Fruit fly (Drosophila melanogaster) whole organism, wandering third instar larva: Measurements from ENCODE around the gene aay.
A peak's percentile ranks its signal among the peaks of the same experiment; 100 is the strongest.

ENCODE experiments used
- CG32264 ChIP-seq: fragments of 200-800 bp; sonication (Bioruptor generic); optimal IDR thresholded peaks from 2 replicates; lab custom pipeline; 2016; ENCODE audit warnings: missing biosample characterization, missing genetic modification characterization
- Dfd ChIP-seq: fragments of >200 bp; optimal IDR thresholded peaks from 2 replicates; lab custom pipeline; 2017; ENCODE audit warnings: missing biosample characterization, missing genetic modification characterization
- GATAd ChIP-seq: sonication (Bioruptor generic); optimal IDR thresholded peaks from 2 replicates; lab custom pipeline; 2016; ENCODE audit warnings: missing biosample characterization, missing genetic modification characterization
- Hnf4 ChIP-seq: fragments of 200-800 bp; sonication (Bioruptor generic); optimal IDR thresholded peaks from 2 replicates; lab custom pipeline; 2016; ENCODE audit warnings: missing biosample characterization, mild to moderate bottlenecking, missing genetic modification characterization
- Mio ChIP-seq: sonication (Bioruptor generic); optimal IDR thresholded peaks from 2 replicates; lab custom pipeline; 2016; ENCODE audit warnings: missing biosample characterization, missing genetic modification characterization
- Myc ChIP-seq: fragments of >200 bp; optimal IDR thresholded peaks from 2 replicates; lab custom pipeline; 2017
- Rel ChIP-seq, 2 experiments: fragments of 200-800 bp; sonication (Bioruptor generic) in 1 of 2; optimal IDR thresholded peaks; 2 replicates in 1 of 2; 3 replicates in 1 of 2; lab custom pipeline; 2016 to 2019; ENCODE audit warnings: mild to moderate bottlenecking in 2 of 2, missing biosample characterization in 2 of 2, missing genetic modification characterization in 2 of 2, moderate library complexity in 1 of 2
- br ChIP-seq: fragments of 200-800 bp; sonication (Bioruptor generic); optimal IDR thresholded peaks from 2 replicates; lab custom pipeline; 2016; ENCODE audit warnings: missing biosample characterization, missing genetic modification characterization
- dmrt93B ChIP-seq: fragments of 200-800 bp; sonication (Bioruptor generic); optimal IDR thresholded peaks from 2 replicates; lab custom pipeline; 2018; ENCODE audit warnings: missing biosample characterization, mild to moderate bottlenecking, missing genetic modification characterization
- foxo ChIP-seq, 2 experiments: fragments of 200-800 bp; sonication (Bioruptor generic); optimal IDR thresholded peaks; 2 replicates in 1 of 2; 3 replicates in 1 of 2; lab custom pipeline; 2016 to 2017; ENCODE audit warnings: missing biosample characterization in 2 of 2, missing genetic modification characterization in 2 of 2
- h ChIP-seq: fragments of 200-800 bp; sonication (Bioruptor generic); optimal IDR thresholded peaks from 3 replicates; lab custom pipeline; 2016; ENCODE audit warnings: missing biosample characterization, mild to moderate bottlenecking, missing genetic modification characterization
- tai ChIP-seq: sonication (Bioruptor generic); optimal IDR thresholded peaks from 2 replicates; lab custom pipeline; 2016; ENCODE audit warnings: missing biosample characterization, missing genetic modification characterization

DNA sequence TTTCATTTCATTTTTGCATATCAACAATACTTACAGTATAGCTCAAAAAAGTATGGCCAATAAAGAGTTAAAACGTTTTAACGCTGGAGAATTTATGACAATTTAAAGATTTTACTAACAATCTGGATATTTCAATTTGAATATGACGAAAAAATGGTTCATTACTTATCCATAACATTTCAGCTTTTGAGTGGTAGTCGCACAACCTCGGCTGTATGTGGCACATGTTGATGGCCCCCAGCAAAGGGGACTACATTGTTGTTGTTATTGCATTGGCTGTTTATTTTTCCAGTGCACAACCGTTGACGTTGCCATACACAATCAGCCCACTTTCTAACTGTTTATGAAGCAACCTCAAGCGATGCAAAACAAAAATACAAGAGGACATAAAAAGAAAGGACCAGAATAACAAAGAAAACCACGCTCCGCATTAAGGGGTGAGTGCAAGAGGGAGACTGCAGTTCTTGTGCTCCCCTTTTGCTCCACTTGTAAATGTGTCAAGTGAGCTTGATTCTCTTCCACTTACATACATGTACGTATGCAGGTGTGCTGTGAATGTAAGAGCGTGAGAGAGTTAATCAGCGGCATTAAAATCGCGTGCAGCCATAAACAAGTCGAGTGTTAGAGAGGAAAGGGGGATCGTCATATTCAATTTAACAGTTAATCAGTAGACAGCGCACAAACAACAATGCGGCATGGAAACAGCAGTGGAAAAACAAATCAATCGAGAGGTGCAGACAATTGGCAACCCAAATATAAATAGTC is 2.8 kb upstream of the aay start:
- TF ChIP-seq Dfd (GFP tag; lab: Kevin White, UChicago), result no peak
- peak; percentile 12 for TF ChIP-seq GATAd (GFP tag; lab: Kevin White, UChicago)
- TF ChIP-seq CG32264 (GFP tag; lab: Kevin White, UChicago), result peak; percentile 86
- peak; percentile 95 for TF ChIP-seq br
- TF ChIP-seq Rel (GFP tag; optimal IDR thresholded peaks at IDR 0.05; lab: Kevin White, UChicago), result peak; percentile 46
- peak; percentile 66 for TF ChIP-seq Rel (tag; optimal IDR thresholded peaks at IDR 0.05; lab: Kevin White, UChicago)
- no peak for TF ChIP-seq Myc (lab: Kevin White, UChicago)
- TF ChIP-seq Mio, result peak; percentile 27
- TF ChIP-seq Hnf4 (GFP tag; lab: Kevin White, UChicago), result peak; percentile 87
- TF ChIP-seq tai (GFP tag; lab: Kevin White, UChicago), result peak; percentile 78
- peak; percentile 90 for TF ChIP-seq h (GFP tag; lab: Kevin White, UChicago)
- TF ChIP-seq dmrt93B, result peak; percentile 80
- peak; percentile 60 to 92 for TF ChIP-seq foxo (GFP tag; optimal IDR thresholded peaks at IDR 0.05; lab: Kevin White, UChicago)
